Fruit fly (Drosophila melanogaster) whole organism, embryonic: ENCODE measurements around the gene mxt.

Experiments used
- BEAF-32 ChIP-seq: fragments of 200-800 bp; sonication (Bioruptor generic); optimal IDR thresholded peaks from 3 replicates; lab custom pipeline; 2017; ENCODE audit warnings: missing biosample characterization, missing genetic modification characterization, mild to moderate bottlenecking, moderate library complexity, missing genetic modification reagents
- Bgb ChIP-seq: fragments of 200-800 bp; sonication (Bioruptor generic); IDR thresholded peaks from 2 replicates; pipeline ENCODE4 v1.3.6; 2022; ENCODE audit warnings: missing biosample characterization, missing genetic modification characterization; ENCODE audit not compliant: partially characterized antibody
- CG10267 ChIP-seq: fragments of 200-800 bp; sonication (Bioruptor generic); optimal IDR thresholded peaks from 2 replicates; lab custom pipeline; 2018; ENCODE audit warnings: missing biosample characterization, mild to moderate bottlenecking, missing genetic modification characterization, moderate library complexity
- CG10321 ChIP-seq: fragments of 200-800 bp; sonication (Bioruptor generic); IDR thresholded peaks from 2 replicates; pipeline ENCODE4 v1.3.6; 2022; ENCODE audit warnings: missing biosample characterization, missing genetic modification characterization
- CG10462 ChIP-seq: fragments of 200-800 bp; sonication (Bioruptor generic); optimal IDR thresholded peaks from 2 replicates; lab custom pipeline; 2016; ENCODE audit warnings: missing biosample characterization, missing genetic modification characterization
- CG11695 ChIP-seq: fragments of 200-800 bp; sonication (Bioruptor generic); IDR thresholded peaks from 3 replicates; pipeline ENCODE4 v1.3.6; 2022; ENCODE audit warnings: missing biosample characterization, missing genetic modification characterization
- CG11723 ChIP-seq: fragments of 200-800 bp; sonication (Bioruptor generic); optimal IDR thresholded peaks from 2 replicates; lab custom pipeline; 2017; ENCODE audit warnings: missing biosample characterization, mild to moderate bottlenecking, missing genetic modification characterization
- CG13287 ChIP-seq: fragments of 200-800 bp; sonication (Bioruptor generic); IDR thresholded peaks from 2 replicates; pipeline ENCODE4 v1.3.6; 2022; ENCODE audit warnings: missing biosample characterization, missing genetic modification characterization; ENCODE audit not compliant: partially characterized antibody
- CG14710 ChIP-seq: fragments of 200-800 bp; sonication (Bioruptor generic); optimal IDR thresholded peaks from 3 replicates; lab custom pipeline; 2019; ENCODE audit warnings: missing biosample characterization, mild to moderate bottlenecking, missing genetic modification characterization, moderate library complexity
- CG15514 ChIP-seq: fragments of 200-800 bp; sonication (Bioruptor generic); optimal IDR thresholded peaks from 3 replicates; lab custom pipeline; 2017; ENCODE audit warnings: missing biosample characterization, missing genetic modification characterization, mild to moderate bottlenecking, moderate library complexity, missing genetic modification reagents
- CG17829 ChIP-seq: fragments of 200-800 bp; optimal IDR thresholded peaks from 2 replicates; lab custom pipeline; 2019; ENCODE audit warnings: missing biosample characterization, mild to moderate bottlenecking, missing genetic modification characterization, moderate library complexity
- CG18764 ChIP-seq: fragments of 200-800 bp; sonication (Bioruptor generic); optimal IDR thresholded peaks from 3 replicates; lab custom pipeline; 2016; ENCODE audit warnings: missing biosample characterization, missing genetic modification characterization
- CG2116 ChIP-seq: fragments of 200-800 bp; sonication (Bioruptor generic); optimal IDR thresholded peaks from 3 replicates; lab custom pipeline; 2018; ENCODE audit warnings: missing biosample characterization, mild to moderate bottlenecking, missing genetic modification characterization
- CG2129 ChIP-seq: fragments of 200-800 bp; sonication (Bioruptor generic); IDR thresholded peaks from 2 replicates; pipeline ENCODE4 v1.3.6; 2022; ENCODE audit warnings: missing biosample characterization, missing genetic modification characterization; ENCODE audit not compliant: partially characterized antibody
- CG4360 ChIP-seq: fragments of 200-800 bp; sonication (Bioruptor generic); IDR thresholded peaks from 2 replicates; pipeline ENCODE4 v1.3.6; 2022; ENCODE audit warnings: missing biosample characterization, missing genetic modification characterization
- CG4617 ChIP-seq: fragments of 200-800 bp; sonication (Bioruptor generic); optimal IDR thresholded peaks from 3 replicates; lab custom pipeline; 2016; ENCODE audit warnings: missing biosample characterization, missing genetic modification characterization, borderline replicate concordance
- CG9797 ChIP-seq: fragments of 200-800 bp; sonication (Bioruptor generic); optimal IDR thresholded peaks from 3 replicates; lab custom pipeline; 2018; ENCODE audit warnings: missing biosample characterization, mild to moderate bottlenecking, missing genetic modification characterization
- D19B ChIP-seq: fragments of 200-800 bp; sonication (Bioruptor generic); optimal IDR thresholded peaks from 2 replicates; lab custom pipeline; 2017; ENCODE audit warnings: missing biosample characterization, mild to moderate bottlenecking, missing genetic modification characterization
- Dll ChIP-seq: fragments of 200-800 bp; sonication (Bioruptor generic); IDR thresholded peaks from 4 replicates; pipeline ENCODE4 v1.3.6; 2022; ENCODE audit warnings: missing biosample characterization, missing genetic modification characterization; ENCODE audit not compliant: partially characterized antibody
- Dref ChIP-seq: fragments of 200-800 bp; sonication (Bioruptor generic); IDR thresholded peaks from 2 replicates; pipeline ENCODE4 v1.3.6; 2022; ENCODE audit warnings: missing biosample characterization, missing genetic modification characterization
- Drgx ChIP-seq: fragments of 200-800 bp; sonication (Bioruptor generic); IDR thresholded peaks from 2 replicates; pipeline ENCODE4 v1.3.6; 2022; ENCODE audit warnings: missing biosample characterization, missing genetic modification characterization
- ERR ChIP-seq: fragments of 200-800 bp; sonication (Bioruptor generic); optimal IDR thresholded peaks from 2 replicates; lab custom pipeline; 2016; ENCODE audit warnings: missing biosample characterization, missing genetic modification characterization
- HLH4C ChIP-seq: fragments of 200-800 bp; sonication (Bioruptor generic); IDR thresholded peaks from 3 replicates; pipeline ENCODE4 v1.3.6; 2022; ENCODE audit warnings: missing biosample characterization, missing genetic modification characterization; ENCODE audit not compliant: partially characterized antibody
- Hr39 ChIP-seq: fragments of >200 bp; optimal IDR thresholded peaks from 2 replicates; lab custom pipeline; 2017
- MBD-R2 ChIP-seq: fragments of 200-800 bp; sonication (Bioruptor generic); IDR thresholded peaks from 2 replicates; pipeline ENCODE4 v1.3.6; 2022; ENCODE audit warnings: missing biosample characterization, missing genetic modification characterization
- Med ChIP-seq: fragments of 200-800 bp; sonication (Bioruptor generic); peaks from one replicate; lab custom pipeline; 2016; ENCODE audit warnings: missing biosample characterization, missing genetic modification characterization, mild to moderate bottlenecking, inconsistent platforms, moderate library complexity
- Opbp ChIP-seq: fragments of 200-800 bp; sonication (Bioruptor generic); IDR thresholded peaks from 3 replicates; pipeline ENCODE4 v1.3.6; 2022; ENCODE audit warnings: missing biosample characterization, missing genetic modification characterization; ENCODE audit not compliant: partially characterized antibody
- Sry-β ChIP-seq: fragments of 200-800 bp; sonication (Bioruptor generic); optimal IDR thresholded peaks from 2 replicates; lab custom pipeline; 2018; ENCODE audit warnings: missing biosample characterization, mild to moderate bottlenecking, missing genetic modification characterization, moderate library complexity
- YL-1 ChIP-seq: fragments of 200-800 bp; sonication (Bioruptor generic); optimal IDR thresholded peaks from 3 replicates; lab custom pipeline; 2017; ENCODE audit warnings: missing biosample characterization, mild to moderate bottlenecking, missing genetic modification characterization
- amos ChIP-seq: fragments of 200-800 bp; sonication (Bioruptor generic); IDR thresholded peaks from 2 replicates; pipeline ENCODE4 v1.3.6; 2022; ENCODE audit warnings: missing biosample characterization, missing genetic modification characterization; ENCODE audit not compliant: partially characterized antibody
- bbx ChIP-seq: fragments of 200-800 bp; sonication (Bioruptor generic); IDR thresholded peaks from 2 replicates; pipeline ENCODE4 v1.3.6; 2022; ENCODE audit warnings: missing biosample characterization, missing genetic modification characterization; ENCODE audit not compliant: partially characterized antibody
- cad ChIP-seq: fragments of >200 bp; optimal IDR thresholded peaks from 2 replicates; lab custom pipeline; 2017; ENCODE audit warnings: missing biosample characterization, missing genetic modification characterization
- chinmo ChIP-seq: fragments of 200-800 bp; sonication (Bioruptor generic); IDR thresholded peaks from 4 replicates; pipeline ENCODE4 v1.3.6; 2022; ENCODE audit warnings: missing biosample characterization, missing genetic modification characterization; ENCODE audit not compliant: partially characterized antibody
- gfzf ChIP-seq: fragments of 200-800 bp; sonication (Bioruptor generic); optimal IDR thresholded peaks from 2 replicates; lab custom pipeline; 2016; ENCODE audit warnings: missing biosample characterization, mild to moderate bottlenecking, missing genetic modification characterization, moderate library complexity
- hb ChIP-seq: fragments of 200-800 bp; sonication (Bioruptor generic); IDR thresholded peaks from 3 replicates; pipeline ENCODE4 v1.3.6; 2022; ENCODE audit warnings: missing biosample characterization, missing genetic modification characterization; ENCODE audit not compliant: partially characterized antibody
- knrl ChIP-seq: fragments of 200-800 bp; sonication (Bioruptor generic); IDR thresholded peaks from 3 replicates; pipeline ENCODE4 v1.3.6; 2022; ENCODE audit warnings: missing biosample characterization, missing genetic modification characterization; ENCODE audit not compliant: partially characterized antibody
- nerfin-2 ChIP-seq: fragments of 200-800 bp; sonication (Bioruptor generic); IDR thresholded peaks from 2 replicates; pipeline ENCODE4 v1.3.6; 2022; ENCODE audit warnings: missing biosample characterization, missing genetic modification characterization; ENCODE audit not compliant: partially characterized antibody
- nom ChIP-seq: fragments of 200-800 bp; sonication (Bioruptor generic); optimal IDR thresholded peaks from 2 replicates; lab custom pipeline; 2017; ENCODE audit warnings: missing biosample characterization, missing genetic modification characterization, mild to moderate bottlenecking, moderate library complexity, missing genetic modification reagents
- p53 ChIP-seq: fragments of 200-800 bp; sonication (Bioruptor generic); optimal IDR thresholded peaks from 2 replicates; lab custom pipeline; 2016; ENCODE audit warnings: missing biosample characterization, missing genetic modification characterization
- pzg ChIP-seq: fragments of 200-800 bp; sonication (Bioruptor generic); optimal IDR thresholded peaks from 3 replicates; lab custom pipeline; 2018; ENCODE audit warnings: missing biosample characterization, mild to moderate bottlenecking, missing genetic modification characterization, moderate library complexity
- sd ChIP-seq: fragments of 200-800 bp; sonication (Bioruptor generic); optimal IDR thresholded peaks from 3 replicates; lab custom pipeline; 2018; ENCODE audit warnings: missing biosample characterization, mild to moderate bottlenecking, missing genetic modification characterization, moderate library complexity
- sna ChIP-seq: fragments of 200-800 bp; sonication (Bioruptor generic); IDR thresholded peaks from 2 replicates; pipeline ENCODE4 v1.3.6; 2022; ENCODE audit warnings: missing biosample characterization, missing genetic modification characterization; ENCODE audit not compliant: partially characterized antibody
- stwl ChIP-seq: fragments of 200-800 bp; sonication (Bioruptor generic); optimal IDR thresholded peaks from 3 replicates; lab custom pipeline; 2018; ENCODE audit warnings: missing biosample characterization, mild to moderate bottlenecking, missing genetic modification characterization, moderate library complexity
- sug ChIP-seq: fragments of 200-800 bp; optimal IDR thresholded peaks from 2 replicates; lab custom pipeline; 2019; ENCODE audit warnings: missing biosample characterization, mild to moderate bottlenecking, missing genetic modification characterization, moderate library complexity
- tna ChIP-seq: fragments of 200-800 bp; sonication (Bioruptor generic); IDR thresholded peaks from 2 replicates; pipeline ENCODE4 v1.3.6; 2022; ENCODE audit warnings: missing biosample characterization, missing genetic modification characterization; ENCODE audit not compliant: partially characterized antibody
- trem ChIP-seq: fragments of 200-800 bp; optimal IDR thresholded peaks from 3 replicates; lab custom pipeline; 2019; ENCODE audit warnings: missing biosample characterization, mild to moderate bottlenecking, missing genetic modification characterization, moderate library complexity
- unc-4 ChIP-seq: fragments of 200-800 bp; sonication (Bioruptor generic); IDR thresholded peaks from 2 replicates; pipeline ENCODE4 v1.3.6; 2022; ENCODE audit warnings: missing biosample characterization, missing genetic modification characterization; ENCODE audit not compliant: partially characterized antibody
- zen2 ChIP-seq: fragments of 200-800 bp; sonication (Bioruptor generic); IDR thresholded peaks from 3 replicates; pipeline ENCODE4 v1.3.6; 2022; ENCODE audit warnings: missing biosample characterization, missing genetic modification characterization; ENCODE audit not compliant: partially characterized antibody

The mxt gene

DNA sequence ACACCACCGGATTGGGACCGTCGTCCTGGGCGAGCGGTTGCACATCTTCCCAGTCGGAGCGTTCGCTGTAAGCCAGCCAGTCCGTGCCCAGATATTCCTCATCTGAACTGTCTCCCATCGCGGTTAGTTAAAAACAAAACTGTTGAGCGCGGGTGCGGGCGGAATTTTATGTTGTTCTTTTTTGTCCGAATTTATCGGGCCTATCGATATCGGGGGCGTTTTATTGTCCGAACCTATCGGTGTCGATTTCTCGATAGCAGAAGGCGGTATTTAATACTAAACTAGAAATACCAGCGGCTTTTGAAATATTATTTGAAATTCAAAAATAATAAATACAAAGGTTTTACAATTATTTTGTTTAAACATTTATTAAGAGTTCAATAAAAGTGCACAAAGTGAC, 16.6 kb downstream of the mxt start, which contains the start of gene Fnta (continued):
- TF ChIP-seq Bgb (GFP tag; lab: Robert Waterston, UW) = peak; percentile 90
- peak; percentile 54 for TF ChIP-seq sd (tag; lab: Kevin White, UChicago)
- TF ChIP-seq Dll = peak; percentile 88
- TF ChIP-seq D19B (GFP tag; lab: Kevin White, UChicago) = no peak
- TF ChIP-seq CG2116 (GFP tag; lab: Kevin White, UChicago) = peak; percentile 45
- TF ChIP-seq CG2129 (GFP tag; lab: Robert Waterston, UW) = peak; percentile 24; the same call in 1 of the 2 replicates
- TF ChIP-seq Dref = peak; percentile 86
- TF ChIP-seq bbx (GFP tag; lab: Robert Waterston, UW) = peak; percentile 96
- peak; percentile 89 for TF ChIP-seq sna (GFP tag; lab: Robert Waterston, UW)
- peak; percentile 97 for TF ChIP-seq tna (GFP tag; lab: Robert Waterston, UW)
- TF ChIP-seq CG10321 (GFP tag; lab: Robert Waterston, UW) = no peak
- TF ChIP-seq CG18764 = no peak
- TF ChIP-seq cad (GFP tag; lab: Kevin White, UChicago) = no peak
- TF ChIP-seq HLH4C (GFP tag; lab: Robert Waterston, UW) = peak; percentile 94
- peak; percentile 29 for TF ChIP-seq CG10267 (tag; lab: Kevin White, UChicago)
- peak; percentile 26 for TF ChIP-seq CG9797 (GFP tag; lab: Kevin White, UChicago)
- TF ChIP-seq CG17829 (tag; lab: Kevin White, UChicago) = peak; percentile 32
- 0 out of 3 replicates have a peak, but pooled peaks have one; percentile 22 for TF ChIP-seq CG11695 (GFP tag; lab: Robert Waterston, UW)
- TF ChIP-seq CG13287 = peak; percentile 88
- TF ChIP-seq nerfin-2 (GFP tag; lab: Robert Waterston, UW) = peak; percentile 97
- TF ChIP-seq trem (tag; lab: Kevin White, UChicago) = peak; percentile 32
- peak; percentile 35 for TF ChIP-seq CG15514
- TF ChIP-seq Sry-β (GFP tag; lab: Kevin White, UChicago) = no peak
- peak; percentile 92 for TF ChIP-seq zen2 (GFP tag; lab: Robert Waterston, UW)
- no peak for TF ChIP-seq p53
- peak; percentile 54 for TF ChIP-seq BEAF-32 (GFP tag; lab: Kevin White, UChicago)
- no peak for TF ChIP-seq CG11723
- peak; percentile 8 for TF ChIP-seq Med (GFP tag; lab: Kevin White, UChicago)
- TF ChIP-seq CG10462 (GFP tag; lab: Kevin White, UChicago) = no peak
- peak; percentile 77 for TF ChIP-seq stwl (tag; lab: Kevin White, UChicago)
- no peak for TF ChIP-seq ERR (GFP tag; lab: Kevin White, UChicago)
- no peak for TF ChIP-seq Hr39 (lab: Kevin White, UChicago)
- TF ChIP-seq hb (GFP tag; lab: Robert Waterston, UW) = peak; percentile 88
- TF ChIP-seq Opbp = peak; percentile 93; the same call in 2 of the 3 replicates
- peak; percentile 16; the same call in 1 of the 2 replicates for TF ChIP-seq CG4360
- TF ChIP-seq knrl (GFP tag; lab: Robert Waterston, UW) = peak; percentile 24; the same call in 1 of the 3 replicates
- peak; percentile 18 for TF ChIP-seq CG14710
- peak; percentile 32 for TF ChIP-seq gfzf (GFP tag; lab: Kevin White, UChicago)
- TF ChIP-seq chinmo = peak; percentile 46; the same call in 1 of the 4 replicates
- TF ChIP-seq CG4617 (GFP tag; lab: Kevin White, UChicago) = peak; percentile 21
- peak; percentile 64 for TF ChIP-seq MBD-R2 (GFP tag; lab: Robert Waterston, UW)
- peak; percentile 47 for TF ChIP-seq pzg (GFP tag; lab: Kevin White, UChicago)
- TF ChIP-seq nom (GFP tag; lab: Kevin White, UChicago) = peak; percentile 4
- no peak for TF ChIP-seq sug
- TF ChIP-seq YL-1 (GFP tag; lab: Kevin White, UChicago) = peak; percentile 19
- no peak for TF ChIP-seq Drgx (GFP tag; lab: Robert Waterston, UW)
- peak; percentile 80; the same call in 1 of the 2 replicates for TF ChIP-seq amos (GFP tag; lab: Robert Waterston, UW)
- peak; percentile 78 for TF ChIP-seq unc-4 (GFP tag; lab: Robert Waterston, UW)
